Worm (Caenorhabditis elegans): ENCODE data around the gene gem-4.

The gem-4 gene

ce11 chrIV:11745340-11745739, at the start of gene gem-4:
Gene gem-4 (plus strand): TSS chrIV:11745640.
- TF ChIP-seq cog-1 (tag; optimal IDR thresholded peaks at IDR 0.05): no peak
- TF ChIP-seq ztf-23 (GFP tag; IDR thresholded peaks at IDR 0.05): no peak
- TF ChIP-seq T22C8.4 (GFP tag; IDR thresholded peaks at IDR 0.05): no peak
- TF ChIP-seq ztf-29 (GFP tag; IDR thresholded peaks at IDR 0.05): no peak
- TF ChIP-seq tab-1 (GFP tag; IDR thresholded peaks at IDR 0.05): no peak
- TF ChIP-seq flt-1 (GFP tag; IDR thresholded peaks at IDR 0.05): no peak
- TF ChIP-seq med-1 (GFP tag; optimal IDR thresholded peaks at IDR 0.05; ENCODE audit: insufficient read depth): no peak
- TF ChIP-seq ref-1 (GFP tag; conservative IDR thresholded peaks at IDR 0.05): no peak
- no peak for TF ChIP-seq klf-2 (GFP tag; conservative IDR thresholded peaks at IDR 0.05)

ce11 chrIV:11697514-11697913, 47.9 kb upstream of the gem-4 start:
- no peak for TF ChIP-seq klf-2 (GFP tag; conservative IDR thresholded peaks at IDR 0.05)
- no peak for TF ChIP-seq med-1 (GFP tag; optimal IDR thresholded peaks at IDR 0.05; ENCODE audit: insufficient read depth)
- no peak for TF ChIP-seq T22C8.4 (GFP tag; IDR thresholded peaks at IDR 0.05)
- no peak for TF ChIP-seq tab-1 (GFP tag; IDR thresholded peaks at IDR 0.05)
- no peak for TF ChIP-seq ztf-23 (GFP tag; IDR thresholded peaks at IDR 0.05)
- no peak for TF ChIP-seq flt-1 (GFP tag; IDR thresholded peaks at IDR 0.05)
- TF ChIP-seq ref-1 (GFP tag; conservative IDR thresholded peaks at IDR 0.05): no peak
- no peak for TF ChIP-seq ztf-29 (GFP tag; IDR thresholded peaks at IDR 0.05)
- TF ChIP-seq cog-1 (tag; optimal IDR thresholded peaks at IDR 0.05): no peak

- TF ChIP-seq flt-1 (GFP tag; IDR thresholded peaks at IDR 0.05) (no peak), klf-2 (GFP tag; conservative IDR thresholded peaks at IDR 0.05) (no peak), cog-1 (tag; optimal IDR thresholded peaks at IDR 0.05) (no peak), ztf-23 (GFP tag; IDR thresholded peaks at IDR 0.05) (no peak), ref-1 (GFP tag; conservative IDR thresholded peaks at IDR 0.05) (no peak), T22C8.4 (GFP tag; IDR thresholded peaks at IDR 0.05) (no peak), tab-1 (GFP tag; IDR thresholded peaks at IDR 0.05) (no peak), med-1 (GFP tag; optimal IDR thresholded peaks at IDR 0.05; ENCODE audit: insufficient read depth) (no peak)
These were observed 45.3 kb upstream of the gem-4 start for ce11 chrIV:11700100-11700499.

ce11 chrIV:11700752-11701151, 44.7 kb upstream of the gem-4 start, which contains the start of gene dpy-20:
Gene dpy-20 (minus strand): TSS chrIV:11700852.
- TF ChIP-seq ref-1 (GFP tag; conservative IDR thresholded peaks at IDR 0.05) (no peak), med-1 (GFP tag; optimal IDR thresholded peaks at IDR 0.05; ENCODE audit: insufficient read depth) (no peak), klf-2 (GFP tag; conservative IDR thresholded peaks at IDR 0.05) (no peak), ztf-29 (GFP tag; IDR thresholded peaks at IDR 0.05) (no peak), flt-1 (GFP tag; IDR thresholded peaks at IDR 0.05) (no peak), cog-1 (tag; optimal IDR thresholded peaks at IDR 0.05) (no peak), ztf-23 (GFP tag; IDR thresholded peaks at IDR 0.05) (no peak)

- TF ChIP-seq flt-1 (GFP tag; IDR thresholded peaks at IDR 0.05) (no peak), klf-2 (GFP tag; conservative IDR thresholded peaks at IDR 0.05) (no peak), ref-1 (GFP tag; conservative IDR thresholded peaks at IDR 0.05) (no peak), cog-1 (tag; optimal IDR thresholded peaks at IDR 0.05) (no peak), med-1 (GFP tag; optimal IDR thresholded peaks at IDR 0.05; ENCODE audit: insufficient read depth) (no peak)
These were observed 43.6 kb upstream of the gem-4 start for ce11 chrIV:11701878-11702277.

ce11 chrIV:11703685-11704296, 41.6 kb upstream of the gem-4 start, which contains the start of the genes T22B3.3 and alg-3:
Gene T22B3.3 (minus strand): TSS chrIV:11703785.
Gene alg-3 (plus strand): TSS chrIV:11704246.
- no peak for TF ChIP-seq cog-1 (tag; optimal IDR thresholded peaks at IDR 0.05)
- TF ChIP-seq klf-2 (GFP tag; conservative IDR thresholded peaks at IDR 0.05): no peak
- TF ChIP-seq T22C8.4 (GFP tag; IDR thresholded peaks at IDR 0.05): no peak
- no peak for TF ChIP-seq tab-1 (GFP tag; IDR thresholded peaks at IDR 0.05)
- TF ChIP-seq med-1 (GFP tag; optimal IDR thresholded peaks at IDR 0.05; ENCODE audit: insufficient read depth): no peak
- no peak for TF ChIP-seq ztf-29 (GFP tag; IDR thresholded peaks at IDR 0.05)
- no peak for TF ChIP-seq ref-1 (GFP tag; conservative IDR thresholded peaks at IDR 0.05)
- no peak for TF ChIP-seq flt-1 (GFP tag; IDR thresholded peaks at IDR 0.05)
- TF ChIP-seq ztf-23 (GFP tag; IDR thresholded peaks at IDR 0.05): no peak

ce11 chrIV:11710331-11710730, 35.1 kb upstream of the gem-4 start:
- TF ChIP-seq ztf-29 (GFP tag; IDR thresholded peaks at IDR 0.05): no peak
- no peak for TF ChIP-seq tab-1 (GFP tag; IDR thresholded peaks at IDR 0.05)
- TF ChIP-seq med-1 (GFP tag; optimal IDR thresholded peaks at IDR 0.05; ENCODE audit: insufficient read depth): no peak

- TF ChIP-seq ref-1 (GFP tag; conservative IDR thresholded peaks at IDR 0.05) (no peak), ztf-29 (GFP tag; IDR thresholded peaks at IDR 0.05) (no peak), ztf-23 (GFP tag; IDR thresholded peaks at IDR 0.05) (no peak), tab-1 (GFP tag; IDR thresholded peaks at IDR 0.05) (no peak), flt-1 (GFP tag; IDR thresholded peaks at IDR 0.05) (no peak), med-1 (GFP tag; optimal IDR thresholded peaks at IDR 0.05; ENCODE audit: insufficient read depth) (no peak), cog-1 (tag; optimal IDR thresholded peaks at IDR 0.05) (no peak), T22C8.4 (GFP tag; IDR thresholded peaks at IDR 0.05) (no peak), klf-2 (GFP tag; conservative IDR thresholded peaks at IDR 0.05) (no peak)
These were observed 32.2 kb upstream of the gem-4 start for ce11 chrIV:11713289-11713688.

- TF ChIP-seq T22C8.4 (GFP tag; IDR thresholded peaks at IDR 0.05) (no peak), cog-1 (tag; optimal IDR thresholded peaks at IDR 0.05) (no peak), klf-2 (GFP tag; conservative IDR thresholded peaks at IDR 0.05) (no peak)
These were observed 30.7 kb upstream of the gem-4 start, which contains the start of gene magi-1 for ce11 chrIV:11714739-11715138. Gene magi-1 (plus strand): TSS chrIV:11715039.

ce11 chrIV:11716414-11716813, 29.0 kb upstream of the gem-4 start:
- no peak for TF ChIP-seq ztf-29 (GFP tag; IDR thresholded peaks at IDR 0.05)
- TF ChIP-seq ref-1 (GFP tag; conservative IDR thresholded peaks at IDR 0.05): no peak
- TF ChIP-seq klf-2 (GFP tag; conservative IDR thresholded peaks at IDR 0.05): no peak
- TF ChIP-seq T22C8.4 (GFP tag; IDR thresholded peaks at IDR 0.05): no peak
- TF ChIP-seq ztf-23 (GFP tag; IDR thresholded peaks at IDR 0.05): no peak
- no peak for TF ChIP-seq cog-1 (tag; optimal IDR thresholded peaks at IDR 0.05)

Measured in whole organism, midembryonic.